Fruit fly (Drosophila melanogaster) whole organism, wandering third instar larva: ENCODE measurements around the gene dmrt11E.

Experiments used
- Abd-B ChIP-seq: fragments of >200 bp; optimal IDR thresholded peaks from 2 replicates; lab custom pipeline; 2017; ENCODE audit warnings: missing biosample characterization, missing genetic modification characterization
- CG32264 ChIP-seq: fragments of 200-800 bp; sonication (Bioruptor generic); optimal IDR thresholded peaks from 2 replicates; lab custom pipeline; 2016; ENCODE audit warnings: missing biosample characterization, missing genetic modification characterization
- CG9705 ChIP-seq: fragments of 200-800 bp; sonication (Bioruptor generic); optimal IDR thresholded peaks from 2 replicates; lab custom pipeline; 2018; ENCODE audit warnings: missing biosample characterization, mild to moderate bottlenecking, missing genetic modification characterization
- Dif ChIP-seq: fragments of 200-275, 200-300 bp; sonication (Bioruptor generic); optimal IDR thresholded peaks from 2 replicates; lab custom pipeline; 2018; ENCODE audit warnings: missing biosample characterization, missing genetic modification characterization; ENCODE audit not compliant: partially characterized antibody
- GATAd ChIP-seq: sonication (Bioruptor generic); optimal IDR thresholded peaks from 2 replicates; lab custom pipeline; 2016; ENCODE audit warnings: missing biosample characterization, missing genetic modification characterization
- HLH106 ChIP-seq: fragments of 200-800 bp; optimal IDR thresholded peaks from 3 replicates; lab custom pipeline; 2019; ENCODE audit warnings: missing biosample characterization, mild to moderate bottlenecking, missing genetic modification characterization, moderate library complexity
- Hnf4 ChIP-seq: fragments of 200-800 bp; sonication (Bioruptor generic); optimal IDR thresholded peaks from 2 replicates; lab custom pipeline; 2016; ENCODE audit warnings: missing biosample characterization, mild to moderate bottlenecking, missing genetic modification characterization
- Hr78 ChIP-seq: fragments of >200 bp; optimal IDR thresholded peaks from 2 replicates; lab custom pipeline; 2017; ENCODE audit warnings: missing biosample characterization, missing genetic modification characterization
- Hr83 ChIP-seq: fragments of 200-300 bp; sonication (Bioruptor generic); optimal IDR thresholded peaks from 2 replicates; lab custom pipeline; 2016; ENCODE audit warnings: missing biosample characterization, mild to moderate bottlenecking, missing genetic modification characterization, moderate library complexity; ENCODE audit not compliant: poor library complexity, severe bottlenecking
- Jra ChIP-seq: sonication (Bioruptor generic); optimal IDR thresholded peaks from 2 replicates; lab custom pipeline; 2016; ENCODE audit warnings: missing biosample characterization, missing genetic modification characterization
- Myc ChIP-seq: fragments of >200 bp; optimal IDR thresholded peaks from 2 replicates; lab custom pipeline; 2017
- N ChIP-seq: fragments of >200 bp; optimal IDR thresholded peaks from 2 replicates; lab custom pipeline; 2018; ENCODE audit warnings: missing biosample characterization, missing external identifiers, missing genetic modification characterization
- OdsH ChIP-seq: fragments of 200-800 bp; sonication (Bioruptor generic); optimal IDR thresholded peaks from 2 replicates; lab custom pipeline; 2016; ENCODE audit warnings: missing biosample characterization, mild to moderate bottlenecking, missing genetic modification characterization
- Rel ChIP-seq, 2 experiments: fragments of 200-800 bp; sonication (Bioruptor generic) in 1 of 2; optimal IDR thresholded peaks; 2 replicates in 1 of 2; 3 replicates in 1 of 2; lab custom pipeline; 2016 to 2019; ENCODE audit warnings: mild to moderate bottlenecking in 2 of 2, missing biosample characterization in 2 of 2, missing genetic modification characterization in 2 of 2, moderate library complexity in 1 of 2
- Sp1 ChIP-seq: fragments of 200-800 bp; sonication (Bioruptor generic); optimal IDR thresholded peaks from 3 replicates; lab custom pipeline; 2019; ENCODE audit warnings: missing biosample characterization, mild to moderate bottlenecking, missing genetic modification characterization, moderate library complexity
- Vsx2 ChIP-seq: fragments of 200-300, 225-300 bp; sonication (Bioruptor generic); optimal IDR thresholded peaks from 2 replicates; lab custom pipeline; 2018; ENCODE audit warnings: missing biosample characterization, missing genetic modification characterization; ENCODE audit not compliant: partially characterized antibody
- br ChIP-seq: fragments of 200-800 bp; sonication (Bioruptor generic); optimal IDR thresholded peaks from 2 replicates; lab custom pipeline; 2016; ENCODE audit warnings: missing biosample characterization, missing genetic modification characterization
- brk ChIP-seq: fragments of 200-800 bp; sonication (Bioruptor generic); optimal IDR thresholded peaks from 2 replicates; lab custom pipeline; 2016; ENCODE audit warnings: missing biosample characterization, mild to moderate bottlenecking, missing genetic modification characterization
- dl ChIP-seq, 2 experiments: fragments of 175-275, 200-275 bp in 1 of 2; fragments of 200-275 bp in 1 of 2; sonication (Bioruptor generic); optimal IDR thresholded peaks; lab custom pipeline; 2018; ENCODE audit warnings: mild to moderate bottlenecking in 2 of 2, missing biosample characterization in 2 of 2, missing genetic modification characterization in 2 of 2, moderate library complexity in 2 of 2; ENCODE audit not compliant: partially characterized antibody in 2 of 2, insufficient read depth in 1 of 2
- dmrt93B ChIP-seq: fragments of 200-800 bp; sonication (Bioruptor generic); optimal IDR thresholded peaks from 2 replicates; lab custom pipeline; 2018; ENCODE audit warnings: missing biosample characterization, mild to moderate bottlenecking, missing genetic modification characterization
- dsf ChIP-seq: sonication (Bioruptor generic); optimal IDR thresholded peaks from 2 replicates; lab custom pipeline; 2016; ENCODE audit warnings: missing biosample characterization, missing genetic modification characterization, borderline replicate concordance
- ey ChIP-seq: fragments of 200-800 bp; sonication (Bioruptor generic); optimal IDR thresholded peaks from 2 replicates; lab custom pipeline; 2016; ENCODE audit warnings: missing biosample characterization, missing genetic modification characterization
- foxo ChIP-seq, 2 experiments: fragments of 200-800 bp; sonication (Bioruptor generic); optimal IDR thresholded peaks; 2 replicates in 1 of 2; 3 replicates in 1 of 2; lab custom pipeline; 2016 to 2017; ENCODE audit warnings: missing biosample characterization in 2 of 2, missing genetic modification characterization in 2 of 2
- fru ChIP-seq: fragments of 200-800 bp; sonication (Bioruptor generic); optimal IDR thresholded peaks from 3 replicates; lab custom pipeline; 2016; ENCODE audit warnings: missing biosample characterization, mild to moderate bottlenecking, missing genetic modification characterization
- h ChIP-seq: fragments of 200-800 bp; sonication (Bioruptor generic); optimal IDR thresholded peaks from 3 replicates; lab custom pipeline; 2016; ENCODE audit warnings: missing biosample characterization, mild to moderate bottlenecking, missing genetic modification characterization
- jim ChIP-seq: fragments of 175-275, 200-325 bp; sonication (Bioruptor generic); optimal IDR thresholded peaks from 2 replicates; lab custom pipeline; 2016; ENCODE audit warnings: missing biosample characterization, mild to moderate bottlenecking, missing genetic modification characterization
- lola ChIP-seq: fragments of >200 bp; optimal IDR thresholded peaks from 2 replicates; lab custom pipeline; 2017; ENCODE audit warnings: missing biosample characterization, missing genetic modification characterization
- pan ChIP-seq: fragments of >200 bp; optimal IDR thresholded peaks from 2 replicates; lab custom pipeline; 2017
- psq ChIP-seq: fragments of 200-800 bp; sonication (Bioruptor generic); optimal IDR thresholded peaks from 3 replicates; lab custom pipeline; 2017; ENCODE audit warnings: missing biosample characterization, mild to moderate bottlenecking, missing genetic modification characterization, moderate library complexity
- rgr ChIP-seq: fragments of 200-800 bp; sonication (Bioruptor generic); optimal IDR thresholded peaks from 3 replicates; lab custom pipeline; 2016; ENCODE audit warnings: missing biosample characterization, mild to moderate bottlenecking, missing genetic modification characterization
- sage ChIP-seq: fragments of 200-800 bp; sonication (Bioruptor generic); optimal IDR thresholded peaks from 2 replicates; lab custom pipeline; 2016; ENCODE audit warnings: missing biosample characterization, mild to moderate bottlenecking, missing genetic modification characterization
- sv ChIP-seq: fragments of 200-800 bp; sonication (Bioruptor generic); optimal IDR thresholded peaks from 3 replicates; lab custom pipeline; 2016; ENCODE audit warnings: missing biosample characterization, missing genetic modification characterization
- tai ChIP-seq: sonication (Bioruptor generic); optimal IDR thresholded peaks from 2 replicates; lab custom pipeline; 2016; ENCODE audit warnings: missing biosample characterization, missing genetic modification characterization
- usp ChIP-seq: fragments of >200 bp; optimal IDR thresholded peaks from 2 replicates; lab custom pipeline; 2017; ENCODE audit warnings: missing biosample characterization, missing genetic modification characterization
- woc ChIP-seq: sonication (Bioruptor generic); optimal IDR thresholded peaks from 2 replicates; lab custom pipeline; 2016; ENCODE audit warnings: missing biosample characterization, mild to moderate bottlenecking, missing genetic modification characterization

The dmrt11E gene

dm6 chrX:13373239-13374153 is 5.5 kb downstream of the dmrt11E start:
- TF ChIP-seq br (peak; percentile 79), sage (peak; percentile 61), jim (GFP tag; lab: Kevin White, UChicago) (no peak), Sp1 (GFP tag; lab: Kevin White, UChicago) (peak; percentile 94), pan (no peak), psq (peak; percentile 82), Dif (GFP tag; lab: Kevin White, UChicago) (no peak), OdsH (GFP tag; lab: Kevin White, UChicago) (peak; percentile 87), GATAd (GFP tag; lab: Kevin White, UChicago) (peak; percentile 37), h (GFP tag; lab: Kevin White, UChicago) (peak; percentile 92), Rel (GFP tag; optimal IDR thresholded peaks at IDR 0.05; lab: Kevin White, UChicago) (no peak), Rel (tag; optimal IDR thresholded peaks at IDR 0.05; lab: Kevin White, UChicago) (peak; percentile 57), Vsx2 (GFP tag; lab: Kevin White, UChicago) (no peak), usp (no peak), dl (GFP tag; optimal IDR thresholded peaks at IDR 0.05; lab: Kevin White, UChicago; ENCODE audit: insufficient read depth in 1 of 2, partially characterized antibody in 2 of 2) (peak in 1 of 2 experiments; percentile 0), Myc (peak; percentile 1), dmrt93B (GFP tag; lab: Kevin White, UChicago) (peak; percentile 71), brk (GFP tag; lab: Kevin White, UChicago) (peak; percentile 91), Jra (GFP tag; lab: Kevin White, UChicago) (peak; percentile 44), lola (GFP tag; lab: Kevin White, UChicago) (no peak), rgr (GFP tag; lab: Kevin White, UChicago) (peak; percentile 92), Hnf4 (GFP tag; lab: Kevin White, UChicago) (peak; percentile 76), fru (GFP tag; lab: Kevin White, UChicago) (peak; percentile 53), foxo (GFP tag; optimal IDR thresholded peaks at IDR 0.05; lab: Kevin White, UChicago) (peak in 1 of 2 experiments; percentile 70), HLH106 (tag; lab: Kevin White, UChicago) (peak; percentile 90), CG9705 (GFP tag; lab: Kevin White, UChicago) (peak; percentile 69), tai (GFP tag; lab: Kevin White, UChicago) (no peak), Abd-B (GFP tag; lab: Kevin White, UChicago) (no peak), woc (GFP tag; lab: Kevin White, UChicago) (peak; percentile 75), ey (GFP tag; lab: Kevin White, UChicago) (peak; percentile 83), dsf (GFP tag; lab: Kevin White, UChicago) (peak; percentile 55), sv (GFP tag; lab: Kevin White, UChicago) (peak; percentile 63)

dm6 chrX:13374154-13374536 is 6.2 kb downstream of the dmrt11E start:
- TF ChIP-seq brk (GFP tag; lab: Kevin White, UChicago) (no peak), Abd-B (GFP tag; lab: Kevin White, UChicago) (no peak), sv (GFP tag; lab: Kevin White, UChicago) (no peak), Hr78 (GFP tag; lab: Kevin White, UChicago) (no peak), GATAd (GFP tag; lab: Kevin White, UChicago) (no peak), br (no peak), sage (no peak)

- TF ChIP-seq N (GFP tag; lab: Kevin White, UChicago) (no peak), CG32264 (GFP tag; lab: Kevin White, UChicago) (no peak), Dif (GFP tag; lab: Kevin White, UChicago) (no peak), Hr78 (GFP tag; lab: Kevin White, UChicago) (no peak), Jra (GFP tag; lab: Kevin White, UChicago) (no peak), psq (no peak), dl (GFP tag; optimal IDR thresholded peaks at IDR 0.05; lab: Kevin White, UChicago; ENCODE audit: insufficient read depth in 1 of 2, partially characterized antibody in 2 of 2) (no peak), jim (GFP tag; lab: Kevin White, UChicago) (no peak), GATAd (GFP tag; lab: Kevin White, UChicago) (no peak), lola (GFP tag; lab: Kevin White, UChicago) (no peak), OdsH (GFP tag; lab: Kevin White, UChicago) (no peak), foxo (GFP tag; optimal IDR thresholded peaks at IDR 0.05; lab: Kevin White, UChicago) (no peak), Hnf4 (GFP tag; lab: Kevin White, UChicago) (no peak), tai (GFP tag; lab: Kevin White, UChicago) (no peak), Hr83 (GFP tag; lab: Kevin White, UChicago) (no peak)
Measured at dm6 chrX:13374979-13375378, 7.0 kb downstream of the dmrt11E start.
